Fruit fly (Drosophila melanogaster): ENCODE measurements around the gene sty.
A peak's percentile ranks its signal among the peaks of the same experiment; 100 is the strongest.

Gene sty

DNA sequence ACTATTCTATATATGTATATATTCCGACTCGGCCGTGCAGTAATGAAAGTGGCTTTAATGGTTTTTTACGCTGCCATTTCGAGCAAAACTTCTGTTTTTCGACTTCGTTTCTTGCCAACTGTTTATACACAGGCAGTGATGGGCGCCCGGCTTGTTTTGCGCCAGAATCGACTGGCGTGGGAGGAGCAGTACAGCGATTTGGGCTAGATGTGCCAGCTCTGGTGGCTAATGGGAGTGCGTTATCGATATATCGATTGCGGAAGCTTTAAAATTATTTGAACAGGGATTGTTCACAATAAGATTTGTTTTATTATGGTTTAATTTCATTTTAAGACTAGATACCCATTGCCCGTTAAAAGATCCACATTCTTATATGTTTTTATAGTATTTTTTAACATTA lies 46.4 kb upstream of the sty start, which contains the start of gene CG14971 (continued):
- no peak; the same call in 1 of the 2 replicates for TF ChIP-seq Ada2b (GFP tag; IDR thresholded peaks at IDR 0.05)
- TF ChIP-seq CG34422 (GFP tag; IDR thresholded peaks at IDR 0.05) = peak; percentile 64; the same call in 2 of the 3 replicates
- no peak for TF ChIP-seq az2 (GFP tag; optimal IDR thresholded peaks at IDR 0.05)
- peak; percentile 14 for TF ChIP-seq chn (GFP tag; optimal IDR thresholded peaks at IDR 0.05)
- no peak for TF ChIP-seq CG7372 (GFP tag; IDR thresholded peaks at IDR 0.05)
- peak; percentile 61 for TF ChIP-seq MESR4 (GFP tag; optimal IDR thresholded peaks at IDR 0.05)
- peak; percentile 72 for TF ChIP-seq CG3995 (GFP tag; optimal IDR thresholded peaks at IDR 0.05)
- TF ChIP-seq CG6791 (GFP tag; IDR thresholded peaks at IDR 0.05; ENCODE audit: partially characterized antibody) = peak; percentile 85
- no peak for TF ChIP-seq sqz (GFP tag; optimal IDR thresholded peaks at IDR 0.05)
- no peak for TF ChIP-seq lola (GFP tag; optimal IDR thresholded peaks at IDR 0.05)
- TF ChIP-seq CG10979 (tag; optimal IDR thresholded peaks at IDR 0.05) = peak; percentile 18
- no peak for TF ChIP-seq CG4730 (GFP tag; IDR thresholded peaks at IDR 0.05)
- peak; percentile 59 for TF ChIP-seq trem (tag; optimal IDR thresholded peaks at IDR 0.05)
- TF ChIP-seq Gug (GFP tag; IDR thresholded peaks at IDR 0.05) = peak; percentile 34; the same call in 1 of the 4 replicates
- peak; percentile 37; the same call in 1 of the 2 replicates for TF ChIP-seq CG17328 (GFP tag; IDR thresholded peaks at IDR 0.05)
- peak; percentile 43 for TF ChIP-seq Bteb2 (GFP tag; optimal IDR thresholded peaks at IDR 0.05)
- no peak for TF ChIP-seq CG12071 (GFP tag; optimal IDR thresholded peaks at IDR 0.05)
- peak; percentile 84 for TF ChIP-seq sna (GFP tag; IDR thresholded peaks at IDR 0.05; ENCODE audit: partially characterized antibody)
- no peak for TF ChIP-seq CG16863 (GFP tag; optimal IDR thresholded peaks at IDR 0.05)
- peak; percentile 83 for TF ChIP-seq CG16813 (GFP tag; IDR thresholded peaks at IDR 0.05; ENCODE audit: partially characterized antibody)
- no peak for TF ChIP-seq TFAM (GFP tag; optimal IDR thresholded peaks at IDR 0.05)
- TF ChIP-seq cwo (GFP tag; optimal IDR thresholded peaks at IDR 0.05) = no peak
- TF ChIP-seq exex (tag; optimal IDR thresholded peaks at IDR 0.05) = peak; percentile 63
- TF ChIP-seq CG10147 (GFP tag; optimal IDR thresholded peaks at IDR 0.05) = no peak
- TF ChIP-seq CG10209 (GFP tag; optimal IDR thresholded peaks at IDR 0.05) = no peak
- no peak for TF ChIP-seq CG14667 (GFP tag; IDR thresholded peaks at IDR 0.05)
- peak; percentile 37 for TF ChIP-seq grau (tag; optimal IDR thresholded peaks at IDR 0.05)
- no peak for TF ChIP-seq CkIIα-i1 (GFP tag; IDR thresholded peaks at IDR 0.05)
- TF ChIP-seq kay (GFP tag; optimal IDR thresholded peaks at IDR 0.05) = no peak
- TF ChIP-seq CG2202 (tag; optimal IDR thresholded peaks at IDR 0.05) = no peak
- TF ChIP-seq CG43689 (GFP tag; IDR thresholded peaks at IDR 0.05) = no peak
- TF ChIP-seq CG14014 (GFP tag; IDR thresholded peaks at IDR 0.05) = peak; percentile 25; the same call in 1 of the 2 replicates
- no peak for TF ChIP-seq CG11695 (GFP tag; IDR thresholded peaks at IDR 0.05)
- TF ChIP-seq esg (GFP tag; conservative IDR thresholded peaks at IDR 0.05) = no peak
- no peak for TF ChIP-seq CG15073 (GFP tag; optimal IDR thresholded peaks at IDR 0.05)
- TF ChIP-seq dati (GFP tag; IDR thresholded peaks at IDR 0.05) = no peak
- peak; percentile 56 for TF ChIP-seq lab (GFP tag; optimal IDR thresholded peaks at IDR 0.05)
- no peak for TF ChIP-seq CG8388 (GFP tag; optimal IDR thresholded peaks at IDR 0.05)
- TF ChIP-seq ftz-f1 (GFP tag; optimal IDR thresholded peaks at IDR 0.05) = peak; percentile 9
- peak; percentile 48 for TF ChIP-seq CG30020 (tag; optimal IDR thresholded peaks at IDR 0.05)
- TF ChIP-seq Atf6 (GFP tag; IDR thresholded peaks at IDR 0.05) = peak; percentile 11; the same call in 1 of the 2 replicates
- no peak for TF ChIP-seq otp (GFP tag; IDR thresholded peaks at IDR 0.05)
- peak; percentile 14 for TF ChIP-seq pfk (GFP tag; optimal IDR thresholded peaks at IDR 0.05)
- TF ChIP-seq hth (optimal IDR thresholded peaks at IDR 0.05) = no peak
- TF ChIP-seq phol (tag; optimal IDR thresholded peaks at IDR 0.05) = peak; percentile 31
- no peak for TF ChIP-seq CG31224 (GFP tag; IDR thresholded peaks at IDR 0.05)
- TF ChIP-seq CG17612 (GFP tag; IDR thresholded peaks at IDR 0.05) = no peak
- TF ChIP-seq CG11723 (GFP tag; optimal IDR thresholded peaks at IDR 0.05) = no peak
- no peak for TF ChIP-seq CG12744 (GFP tag; optimal IDR thresholded peaks at IDR 0.05)
- TF ChIP-seq ap (GFP tag; IDR thresholded peaks at IDR 0.05) = no peak
- no peak for TF ChIP-seq CG5245 (GFP tag; optimal IDR thresholded peaks at IDR 0.05)
- peak; percentile 96 for TF ChIP-seq row (GFP tag; IDR thresholded peaks at IDR 0.05)
